Worm (Caenorhabditis elegans): Measurements from ENCODE around the gene ZK688.9.

DNA sequence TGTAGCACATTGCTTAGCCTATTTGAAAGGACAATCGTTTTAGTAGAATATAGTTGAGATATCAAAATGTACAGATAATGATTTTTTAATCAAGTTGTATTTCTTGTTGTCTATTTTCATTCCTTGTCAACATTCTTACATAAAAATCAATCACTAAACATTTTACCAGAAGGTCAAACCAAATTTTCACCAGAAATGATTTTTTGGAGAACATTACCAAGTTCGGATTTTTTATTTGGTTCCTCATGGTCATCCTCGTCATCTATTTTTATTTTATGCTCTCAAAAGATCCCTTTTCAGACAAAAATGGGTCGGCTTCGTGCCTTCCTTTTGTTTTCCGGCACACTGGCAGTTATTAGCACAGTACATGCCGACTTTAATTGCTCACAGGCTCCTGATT lies 9.3 kb downstream of the ZK688.9 start, which contains the start of gene tyr-1:
- no peak for TF ChIP-seq ztf-1 (GFP tag; conservative IDR thresholded peaks at IDR 0.05)
- TF ChIP-seq aly-2 (tag; optimal IDR thresholded peaks at IDR 0.05) = no peak
- no peak for TF ChIP-seq zag-1 (tag; optimal IDR thresholded peaks at IDR 0.05)
- no peak for TF ChIP-seq ama-1 (optimal IDR thresholded peaks at IDR 0.05)
- TF ChIP-seq sma-3 (GFP tag; optimal IDR thresholded peaks at IDR 0.05) = no peak
- no peak for TF ChIP-seq mab-5 (tag; optimal IDR thresholded peaks at IDR 0.05)
- TF ChIP-seq dmd-4 (tag; optimal IDR thresholded peaks at IDR 0.05) = no peak
- no peak for TF ChIP-seq nhr-25 (tag; optimal IDR thresholded peaks at IDR 0.05)
- no peak for TF ChIP-seq egl-27 (tag; optimal IDR thresholded peaks at IDR 0.05)

All from whole organism, L2 larva.